Worm (Caenorhabditis elegans) whole organism, late embryonic: ENCODE data around the gene F21A3.11.

ENCODE experiments used
- F13H6.1 ChIP-seq: sonication (generic microtip); optimal IDR thresholded peaks from 2 replicates; lab custom pipeline; 2016; ENCODE audit warnings: missing genetic modification characterization, missing compliant biosample characterization
- K09A11.1 ChIP-seq: sonication (generic microtip); optimal IDR thresholded peaks from 2 replicates; lab custom pipeline; 2017; ENCODE audit warnings: antibody characterized with exemption, mild to moderate bottlenecking, missing genetic modification characterization, missing compliant biosample characterization; ENCODE audit not compliant: insufficient read depth
- T23F11.4 ChIP-seq: fragments of 200-800 bp; sonication (Bioruptor generic); optimal IDR thresholded peaks from 2 replicates; lab custom pipeline; 2018; ENCODE audit warnings: mild to moderate bottlenecking, missing genetic modification characterization, missing compliant biosample characterization
- Y22D7AL.16 ChIP-seq: sonication (generic microtip); optimal IDR thresholded peaks from 2 replicates; lab custom pipeline; 2016; ENCODE audit warnings: missing genetic modification characterization, missing compliant biosample characterization
- ahr-1 ChIP-seq: sonication (generic microtip); optimal IDR thresholded peaks from 2 replicates; lab custom pipeline; 2016; ENCODE audit warnings: missing genetic modification characterization, missing compliant biosample characterization
- ama-1 ChIP-seq: fragments of 150-350 bp; optimal IDR thresholded peaks from 2 replicates; lab custom pipeline; 2014
- ceh-19 ChIP-seq: fragments of 200-800 bp; sonication (Bioruptor generic); optimal IDR thresholded peaks from 2 replicates; lab custom pipeline; 2018; ENCODE audit warnings: mild to moderate bottlenecking, missing genetic modification characterization, missing compliant biosample characterization
- ceh-2 ChIP-seq: sonication (generic microtip); optimal IDR thresholded peaks from 2 replicates; lab custom pipeline; 2016; ENCODE audit warnings: missing genotype, missing genetic modification characterization, missing compliant biosample characterization
- ceh-24 ChIP-seq: sonication (generic microtip); optimal IDR thresholded peaks from 2 replicates; lab custom pipeline; 2016; ENCODE audit warnings: mild to moderate bottlenecking, missing genetic modification characterization, missing compliant biosample characterization
- ceh-30 ChIP-seq: fragments of 150-350 bp; optimal IDR thresholded peaks from 2 replicates; lab custom pipeline; 2014; ENCODE audit warnings: missing biosample characterization, missing genetic modification characterization
- ceh-31 ChIP-seq: sonication (generic microtip); optimal IDR thresholded peaks from 2 replicates; lab custom pipeline; 2016; ENCODE audit warnings: missing genetic modification characterization, missing compliant biosample characterization
- ceh-34 ChIP-seq: sonication (generic microtip); optimal IDR thresholded peaks from 2 replicates; lab custom pipeline; 2016; ENCODE audit warnings: mild to moderate bottlenecking, missing genetic modification characterization, missing compliant biosample characterization
- ceh-48 ChIP-seq: sonication (generic microtip); optimal IDR thresholded peaks from 2 replicates; lab custom pipeline; 2016; ENCODE audit warnings: missing genetic modification characterization, inconsistent platforms, missing compliant biosample characterization
- che-1 ChIP-seq: sonication (generic microtip); optimal IDR thresholded peaks from 2 replicates; lab custom pipeline; 2016; ENCODE audit warnings: mild to moderate bottlenecking, missing genetic modification characterization, missing compliant biosample characterization
- dmd-4 ChIP-seq: sonication (generic microtip); optimal IDR thresholded peaks from 2 replicates; lab custom pipeline; 2016; ENCODE audit warnings: borderline replicate concordance, missing genetic modification characterization, missing compliant biosample characterization
- dve-1 ChIP-seq: sonication (generic microtip); optimal IDR thresholded peaks from 2 replicates; lab custom pipeline; 2017; ENCODE audit warnings: antibody characterized with exemption, mild to moderate bottlenecking, missing genetic modification characterization, missing compliant biosample characterization
- fkh-6 ChIP-seq: sonication (generic microtip); optimal IDR thresholded peaks from 2 replicates; lab custom pipeline; 2016; ENCODE audit warnings: missing genetic modification characterization, missing compliant biosample characterization
- gmeb-2 ChIP-seq: sonication (generic microtip); optimal IDR thresholded peaks from 2 replicates; lab custom pipeline; 2016; ENCODE audit warnings: missing genetic modification characterization, inconsistent platforms, missing compliant biosample characterization
- hlh-13 ChIP-seq: fragments of 200-800 bp; sonication (Bioruptor generic); optimal IDR thresholded peaks from 2 replicates; lab custom pipeline; 2018; ENCODE audit warnings: mild to moderate bottlenecking, missing genetic modification characterization, missing compliant biosample characterization
- hlh-15 ChIP-seq: sonication (generic microtip); optimal IDR thresholded peaks from 2 replicates; lab custom pipeline; 2016; ENCODE audit warnings: missing genetic modification characterization, missing compliant biosample characterization
- hlh-30 ChIP-seq: sonication (generic microtip); optimal IDR thresholded peaks from 2 replicates; lab custom pipeline; 2017; ENCODE audit warnings: antibody characterized with exemption, missing genetic modification characterization, missing compliant biosample characterization; ENCODE audit not compliant: insufficient read depth
- lin-11 ChIP-seq: fragments of 200-800 bp; sonication (Bioruptor generic); optimal IDR thresholded peaks from 2 replicates; lab custom pipeline; 2018; ENCODE audit warnings: mild to moderate bottlenecking, missing genetic modification characterization, missing compliant biosample characterization
- nfya-1 ChIP-seq: sonication (generic microtip); optimal IDR thresholded peaks from 2 replicates; lab custom pipeline; 2017; ENCODE audit warnings: missing genetic modification characterization, mild to moderate bottlenecking, missing compliant biosample characterization, antibody characterized with exemption, moderate library complexity
- nhr-11 ChIP-seq: fragments of 150-350 bp; optimal IDR thresholded peaks from 2 replicates; lab custom pipeline; 2014; ENCODE audit warnings: missing biosample characterization, missing genetic modification characterization
- nhr-232 ChIP-seq: sonication (generic microtip); optimal IDR thresholded peaks from 2 replicates; lab custom pipeline; 2016; ENCODE audit warnings: missing genetic modification characterization, missing compliant biosample characterization
- pag-3 ChIP-seq: sonication (generic microtip); optimal IDR thresholded peaks from 2 replicates; lab custom pipeline; 2016; ENCODE audit warnings: missing compliant biosample characterization, missing genetic modification characterization, borderline replicate concordance
- pat-9 ChIP-seq: fragments of 200-800 bp; sonication (Bioruptor generic); optimal IDR thresholded peaks from 2 replicates; lab custom pipeline; 2018; ENCODE audit warnings: mild to moderate bottlenecking, missing genetic modification characterization, moderate library complexity, missing compliant biosample characterization
- pha-4 ChIP-seq: fragments of 150-350 bp; optimal IDR thresholded peaks from 2 replicates; lab custom pipeline; 2018; ENCODE audit warnings: missing biosample characterization, missing genetic modification reagents, missing genetic modification characterization
- pqm-1 ChIP-seq: sonication (generic microtip); optimal IDR thresholded peaks from 2 replicates; lab custom pipeline; 2016; ENCODE audit warnings: missing genetic modification characterization, missing compliant biosample characterization
- pros-1 ChIP-seq: fragments of 150-350 bp; optimal IDR thresholded peaks from 2 replicates; lab custom pipeline; 2014; ENCODE audit warnings: missing biosample characterization, missing genetic modification reagents, missing genetic modification characterization
- ref-2 ChIP-seq: sonication (generic microtip); optimal IDR thresholded peaks from 2 replicates; lab custom pipeline; 2016; ENCODE audit warnings: missing genetic modification characterization, missing compliant biosample characterization
- sox-2 ChIP-seq: fragments of 200-800 bp; sonication (Bioruptor generic); IDR thresholded peaks from 2 replicates; pipeline ENCODE4 v1.3.6; 2022; ENCODE audit warnings: missing genetic modification reagents, missing genetic modification characterization, missing compliant biosample characterization
- sox-4 ChIP-seq: sonication (generic microtip); optimal IDR thresholded peaks from 2 replicates; lab custom pipeline; 2017; ENCODE audit warnings: mild to moderate bottlenecking, missing genetic modification characterization, inconsistent platforms, missing compliant biosample characterization
- syd-9 ChIP-seq: sonication (generic microtip); optimal IDR thresholded peaks from 2 replicates; lab custom pipeline; 2016; ENCODE audit warnings: mild to moderate bottlenecking, missing genetic modification characterization, moderate library complexity, missing compliant biosample characterization
- tbx-2 ChIP-seq: sonication (generic microtip); optimal IDR thresholded peaks from 2 replicates; lab custom pipeline; 2016; ENCODE audit warnings: missing genetic modification characterization, missing compliant biosample characterization
- tbx-7 ChIP-seq: sonication (generic microtip); optimal IDR thresholded peaks from 2 replicates; lab custom pipeline; 2016; ENCODE audit warnings: missing genotype, missing genetic modification characterization, missing compliant biosample characterization
- unc-3 ChIP-seq, 2 experiments: fragments of 200-800 bp in 1 of 2; sonication (Bioruptor generic) in 1 of 2; sonication (generic microtip) in 1 of 2; conservative IDR thresholded peaks in 1 of 2; optimal IDR thresholded peaks in 1 of 2; 2 replicates each; pipeline versions ENCODE4 v1.3.6 to Lab custom; 2016 to 2022; ENCODE audit warnings: missing compliant biosample characterization in 2 of 2, missing genetic modification characterization in 2 of 2, missing genetic modification reagents in 1 of 2
- unc-42 ChIP-seq: sonication (generic microtip); optimal IDR thresholded peaks from 2 replicates; lab custom pipeline; 2016; ENCODE audit warnings: missing genotype, missing genetic modification characterization, missing compliant biosample characterization
- unc-55 ChIP-seq: sonication (generic microtip); optimal IDR thresholded peaks from 2 replicates; lab custom pipeline; 2017; ENCODE audit warnings: missing biosample characterization, missing genetic modification reagents, missing genetic modification characterization
- zip-5 ChIP-seq: sonication (generic microtip); optimal IDR thresholded peaks from 2 replicates; lab custom pipeline; 2016; ENCODE audit warnings: missing genetic modification characterization, missing compliant biosample characterization

F21A3.11 gene

DNA sequence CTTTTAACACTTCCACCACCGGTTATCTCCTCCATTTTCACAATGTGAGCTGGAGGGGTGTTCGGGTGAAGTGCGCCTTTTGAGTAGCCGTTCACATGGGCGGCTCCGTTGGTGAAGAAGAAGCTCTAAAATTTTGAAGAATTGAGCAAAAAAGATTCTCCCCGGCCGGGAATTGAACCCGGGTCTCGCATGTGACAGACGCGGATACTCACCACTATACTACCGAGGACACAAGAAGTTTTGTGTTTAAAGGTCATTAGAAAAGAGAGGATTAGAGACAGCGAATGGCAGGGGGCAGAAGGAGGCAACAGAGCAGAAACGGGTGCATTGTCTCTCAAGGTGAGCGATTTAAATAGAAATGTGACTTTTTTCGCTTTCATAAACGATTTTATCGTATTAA is 18.6 kb upstream of the F21A3.11 start (continued):
- TF ChIP-seq nfya-1 (tag; lab: Kevin White, UChicago): peak; percentile 58
- TF ChIP-seq ceh-48: peak; percentile 68
- no peak for TF ChIP-seq unc-55
- TF ChIP-seq gmeb-2 (tag; lab: Kevin White, UChicago): peak; percentile 83
- TF ChIP-seq syd-9 (tag; lab: Kevin White, UChicago): peak; percentile 75
- TF ChIP-seq pag-3 (tag; lab: Kevin White, UChicago): peak; percentile 17
- TF ChIP-seq fkh-6 (tag; lab: Kevin White, UChicago): peak; percentile 90
- peak; percentile 73 for TF ChIP-seq tbx-2
- TF ChIP-seq zip-5 (tag; lab: Kevin White, UChicago): peak; percentile 28
- peak; percentile 49 for TF ChIP-seq ceh-30 (tag; lab: Kevin White, UChicago)
- TF ChIP-seq ahr-1: peak; percentile 14
- peak; percentile 54 for TF ChIP-seq hlh-15 (tag; lab: Kevin White, UChicago)
- TF ChIP-seq tbx-7 (tag; lab: Kevin White, UChicago): peak; percentile 43
- peak; percentile 68 for TF ChIP-seq unc-3 (GFP tag; conservative IDR thresholded peaks at IDR 0.05; lab: Robert Waterston, UW)
- peak; percentile 53 for TF ChIP-seq unc-3 (tag; optimal IDR thresholded peaks at IDR 0.05; lab: Kevin White, UChicago)
- peak; percentile 79 for TF ChIP-seq ceh-2
- peak; percentile 28 for TF ChIP-seq ceh-24 (tag; lab: Kevin White, UChicago)
- TF ChIP-seq unc-42 (tag; lab: Kevin White, UChicago): peak; percentile 43
- peak; percentile 79 for TF ChIP-seq T23F11.4 (GFP tag; lab: Kevin White, UChicago)
- peak; percentile 89 for TF ChIP-seq hlh-30
- TF ChIP-seq che-1: peak; percentile 80
- peak; percentile 73 for TF ChIP-seq nhr-232 (tag; lab: Kevin White, UChicago)
- TF ChIP-seq ref-2 (tag; lab: Kevin White, UChicago): peak; percentile 81
- TF ChIP-seq ceh-34 (tag; lab: Kevin White, UChicago): peak; percentile 76
- peak; percentile 71 for TF ChIP-seq ceh-31 (tag; lab: Kevin White, UChicago)
- peak; percentile 47 for TF ChIP-seq dve-1
- peak; percentile 84 for TF ChIP-seq ceh-19 (GFP tag; lab: Kevin White, UChicago)
- TF ChIP-seq lin-11 (tag; lab: Kevin White, UChicago): peak; percentile 78
- peak; percentile 36 for TF ChIP-seq pqm-1 (tag; lab: Kevin White, UChicago)
- no peak for TF ChIP-seq nhr-11
- peak; percentile 75 for TF ChIP-seq sox-4
- TF ChIP-seq K09A11.1 (tag; lab: Kevin White, UChicago): peak; percentile 49
- no peak for TF ChIP-seq pha-4 (tag; lab: Kevin White, UChicago)
- peak; percentile 74 for TF ChIP-seq dmd-4
- TF ChIP-seq ama-1: no peak

- TF ChIP-seq F13H6.1 (tag; lab: Kevin White, UChicago): no peak
- no peak for TF ChIP-seq ceh-34 (tag; lab: Kevin White, UChicago)
- TF ChIP-seq ceh-2: no peak
- TF ChIP-seq gmeb-2 (tag; lab: Kevin White, UChicago): no peak
- no peak for TF ChIP-seq Y22D7AL.16 (tag; lab: Kevin White, UChicago)
- TF ChIP-seq ref-2 (tag; lab: Kevin White, UChicago): no peak
- TF ChIP-seq unc-3 (GFP tag; conservative IDR thresholded peaks at IDR 0.05; lab: Robert Waterston, UW): no peak
- no peak for TF ChIP-seq unc-3 (tag; optimal IDR thresholded peaks at IDR 0.05; lab: Kevin White, UChicago)
- TF ChIP-seq syd-9 (tag; lab: Kevin White, UChicago): no peak
- TF ChIP-seq pag-3 (tag; lab: Kevin White, UChicago): no peak
- no peak for TF ChIP-seq K09A11.1 (tag; lab: Kevin White, UChicago)
- no peak for TF ChIP-seq pros-1 (tag; lab: Kevin White, UChicago)
- TF ChIP-seq ama-1: no peak
- TF ChIP-seq sox-2 (GFP tag; lab: Robert Waterston, UW): no peak
- no peak for TF ChIP-seq pat-9 (tag; lab: Kevin White, UChicago)
- TF ChIP-seq hlh-13 (GFP tag; lab: Kevin White, UChicago): no peak
- no peak for TF ChIP-seq ceh-30 (tag; lab: Kevin White, UChicago)
- no peak for TF ChIP-seq tbx-7 (tag; lab: Kevin White, UChicago)
Measured at ce11 chrV:15550408-15550807, 17.4 kb upstream of the F21A3.11 start.
